Fruit fly (Drosophila melanogaster) whole organism, prepupa: Measurements from ENCODE around the gene CG13965.

Experiments used
- Blimp-1 ChIP-seq: fragments of 200-800 bp; sonication (Bioruptor generic); optimal IDR thresholded peaks from 3 replicates; lab custom pipeline; 2017; ENCODE audit warnings: missing biosample characterization, missing genetic modification characterization, mild to moderate bottlenecking, moderate library complexity, missing genetic modification reagents
- CG10631 ChIP-seq: fragments of 200-800 bp; sonication (Bioruptor generic); optimal IDR thresholded peaks from 2 replicates; lab custom pipeline; 2016; ENCODE audit warnings: missing biosample characterization, missing genetic modification characterization
- CG10669 ChIP-seq: fragments of 200-800 bp; sonication (Bioruptor generic); optimal IDR thresholded peaks from 3 replicates; lab custom pipeline; 2018; ENCODE audit warnings: missing biosample characterization, mild to moderate bottlenecking, missing genetic modification characterization, moderate library complexity
- CG11294 ChIP-seq: fragments of 200-800 bp; sonication (Bioruptor generic); IDR thresholded peaks from 2 replicates; pipeline ENCODE4 v1.3.6; 2022; ENCODE audit warnings: missing biosample characterization, missing genetic modification characterization
- CG11762 ChIP-seq: fragments of 200-800 bp; sonication (Bioruptor generic); optimal IDR thresholded peaks from 3 replicates; lab custom pipeline; 2016; ENCODE audit warnings: missing biosample characterization, missing genetic modification characterization; ENCODE audit not compliant: insufficient read depth
- CG15336 ChIP-seq: fragments of 200-800 bp; sonication (Bioruptor generic); IDR thresholded peaks from 2 replicates; pipeline ENCODE4 v1.3.6; 2022; ENCODE audit warnings: missing biosample characterization, missing genetic modification characterization
- CG1621 ChIP-seq: fragments of 200-800 bp; sonication (Bioruptor generic); optimal IDR thresholded peaks from 3 replicates; lab custom pipeline; 2018; ENCODE audit warnings: missing biosample characterization, mild to moderate bottlenecking, missing genetic modification characterization
- CG31627 ChIP-seq: fragments of 200-800 bp; sonication (Bioruptor generic); optimal IDR thresholded peaks from 3 replicates; lab custom pipeline; 2016; ENCODE audit warnings: missing biosample characterization, missing genetic modification characterization
- CG32006 ChIP-seq: fragments of 200-800 bp; sonication (Bioruptor generic); optimal IDR thresholded peaks from 3 replicates; lab custom pipeline; 2017; ENCODE audit warnings: missing biosample characterization, mild to moderate bottlenecking, missing genetic modification characterization
- CG34406 ChIP-seq: fragments of 200-800 bp; sonication (Bioruptor generic); optimal IDR thresholded peaks from 3 replicates; lab custom pipeline; 2016; ENCODE audit warnings: missing biosample characterization, missing genetic modification characterization
- CG3919 ChIP-seq: fragments of 200-800 bp; sonication (Bioruptor generic); optimal IDR thresholded peaks from 3 replicates; lab custom pipeline; 2016; ENCODE audit warnings: missing biosample characterization, missing genetic modification characterization
- CG6163 ChIP-seq: fragments of 200-800 bp; sonication (Bioruptor generic); IDR thresholded peaks from 3 replicates; pipeline ENCODE4 v1.3.6; 2022; ENCODE audit warnings: missing biosample characterization, missing genetic modification characterization
- CG6276 ChIP-seq: fragments of 200-800 bp; sonication (Bioruptor generic); optimal IDR thresholded peaks from 2 replicates; lab custom pipeline; 2017; ENCODE audit warnings: missing biosample characterization, mild to moderate bottlenecking, missing genetic modification characterization
- CG6792 ChIP-seq: fragments of 200-800 bp; sonication (Bioruptor generic); optimal IDR thresholded peaks from 3 replicates; lab custom pipeline; 2016; ENCODE audit warnings: missing biosample characterization, missing genetic modification characterization
- CG6854 ChIP-seq: fragments of 200-800 bp; sonication (Bioruptor generic); optimal IDR thresholded peaks from 2 replicates; lab custom pipeline; 2017; ENCODE audit warnings: missing biosample characterization, mild to moderate bottlenecking, missing genetic modification characterization
- CG7368 ChIP-seq: fragments of 200-800 bp; sonication (Bioruptor generic); optimal IDR thresholded peaks from 3 replicates; lab custom pipeline; 2016; ENCODE audit warnings: missing biosample characterization, missing genetic modification characterization
- CG8119 ChIP-seq: fragments of 200-800 bp; sonication (Bioruptor generic); IDR thresholded peaks from 3 replicates; pipeline ENCODE4 v1.3.6; 2022; ENCODE audit warnings: missing biosample characterization, missing genetic modification characterization
- CG8319 ChIP-seq: fragments of 200-800 bp; sonication (Bioruptor generic); optimal IDR thresholded peaks from 3 replicates; lab custom pipeline; 2016; ENCODE audit warnings: missing biosample characterization, missing genetic modification characterization
- CG9139 ChIP-seq: fragments of 200-800 bp; sonication (Bioruptor generic); optimal IDR thresholded peaks from 3 replicates; lab custom pipeline; 2017; ENCODE audit warnings: missing biosample characterization, mild to moderate bottlenecking, missing genetic modification characterization
- Eip75B ChIP-seq: fragments of 200-800 bp; sonication (Bioruptor generic); optimal IDR thresholded peaks from 3 replicates; lab custom pipeline; 2016; ENCODE audit warnings: missing biosample characterization, missing genetic modification characterization
- Eip93F ChIP-seq: fragments of 200-800 bp; sonication (Bioruptor generic); optimal IDR thresholded peaks from 2 replicates; lab custom pipeline; 2016; ENCODE audit warnings: missing biosample characterization, mild to moderate bottlenecking, missing genetic modification characterization
- Ets21C ChIP-seq: fragments of 200-800 bp; sonication (Bioruptor generic); optimal IDR thresholded peaks from 3 replicates; lab custom pipeline; 2016; ENCODE audit warnings: missing biosample characterization, missing genetic modification characterization
- Ets96B ChIP-seq: fragments of 200-800 bp; optimal IDR thresholded peaks from 2 replicates; lab custom pipeline; 2019; ENCODE audit warnings: missing biosample characterization, mild to moderate bottlenecking, missing genetic modification characterization, moderate library complexity
- Gug ChIP-seq: fragments of 200-800 bp; sonication (Bioruptor generic); IDR thresholded peaks from 2 replicates; pipeline ENCODE4 v1.3.6; 2022; ENCODE audit warnings: missing biosample characterization, missing genetic modification characterization
- Hr38 ChIP-seq: sonication (Bioruptor generic); optimal IDR thresholded peaks from 2 replicates; lab custom pipeline; 2016; ENCODE audit warnings: missing biosample characterization, missing genetic modification characterization
- Hr39 ChIP-seq: fragments of 200-800 bp; sonication (Bioruptor generic); optimal IDR thresholded peaks from 2 replicates; lab custom pipeline; 2016; ENCODE audit warnings: missing biosample characterization, missing genetic modification characterization
- Hr4 ChIP-seq: fragments of 200-800 bp; sonication (Bioruptor generic); optimal IDR thresholded peaks from 3 replicates; lab custom pipeline; 2016; ENCODE audit warnings: missing biosample characterization, missing genetic modification characterization
- Lpt ChIP-seq: fragments of 200-800 bp; sonication (Bioruptor generic); optimal IDR thresholded peaks from 3 replicates; lab custom pipeline; 2016; ENCODE audit warnings: missing biosample characterization, missing genetic modification characterization
- OdsH ChIP-seq: fragments of 200-800 bp; sonication (Bioruptor generic); optimal IDR thresholded peaks from 3 replicates; lab custom pipeline; 2016; ENCODE audit warnings: missing biosample characterization, missing genetic modification characterization
- Sox102F ChIP-seq: fragments of 200-800 bp; sonication (Bioruptor generic); optimal IDR thresholded peaks from 2 replicates; lab custom pipeline; 2016; ENCODE audit warnings: missing biosample characterization, mild to moderate bottlenecking, missing genetic modification characterization
- acj6 ChIP-seq: fragments of 200-800 bp; sonication (Bioruptor generic); optimal IDR thresholded peaks from 3 replicates; lab custom pipeline; 2016; ENCODE audit warnings: missing biosample characterization, missing genetic modification characterization
- dac ChIP-seq: fragments of 200-800 bp; sonication (Bioruptor generic); optimal IDR thresholded peaks from 2 replicates; lab custom pipeline; 2017; ENCODE audit warnings: missing biosample characterization, mild to moderate bottlenecking, missing genetic modification characterization
- fd85E ChIP-seq: fragments of 200-800 bp; sonication (Bioruptor generic); optimal IDR thresholded peaks from 3 replicates; lab custom pipeline; 2016; ENCODE audit warnings: missing biosample characterization, missing genetic modification characterization
- fkh ChIP-seq: fragments of 200-800 bp; sonication (Bioruptor generic); optimal IDR thresholded peaks from 3 replicates; lab custom pipeline; 2017; ENCODE audit warnings: missing biosample characterization, mild to moderate bottlenecking, missing genetic modification characterization, moderate library complexity
- lz ChIP-seq: fragments of 200-800 bp; sonication (Bioruptor generic); optimal IDR thresholded peaks from 3 replicates; lab custom pipeline; 2016; ENCODE audit warnings: missing biosample characterization, missing genetic modification characterization
- net ChIP-seq: fragments of 200-800 bp; sonication (Bioruptor generic); optimal IDR thresholded peaks from 3 replicates; lab custom pipeline; 2016; ENCODE audit warnings: missing biosample characterization, missing genetic modification characterization
- ss ChIP-seq, 2 experiments: fragments of 200-800 bp; sonication (Bioruptor generic); optimal IDR thresholded peaks; 2 replicates in 1 of 2; 3 replicates in 1 of 2; lab custom pipeline; 2017 to 2018; ENCODE audit warnings: mild to moderate bottlenecking in 2 of 2, missing biosample characterization in 2 of 2, missing genetic modification characterization in 2 of 2, moderate library complexity in 1 of 2
- topi ChIP-seq: fragments of 200-800 bp; sonication (Bioruptor generic); optimal IDR thresholded peaks from 3 replicates; lab custom pipeline; 2016; ENCODE audit warnings: missing biosample characterization, missing genetic modification characterization

Gene CG13965

dm6 chr2L:20002086-20002485 lies 39.9 kb upstream of the CG13965 start (continued):
- TF ChIP-seq ss (GFP tag; optimal IDR thresholded peaks at IDR 0.05; lab: Kevin White, UChicago) (peak in 1 of 2 experiments; percentile 50), CG10631 (GFP tag; lab: Kevin White, UChicago) (peak; percentile 52), CG6163 (GFP tag; lab: Robert Waterston, UW) (no peak), CG3919 (GFP tag; lab: Kevin White, UChicago) (peak; percentile 49), CG34406 (GFP tag; lab: Kevin White, UChicago) (peak; percentile 25), Hr38 (GFP tag; lab: Kevin White, UChicago) (no peak), lz (GFP tag; lab: Kevin White, UChicago) (peak; percentile 44), Hr4 (GFP tag; lab: Kevin White, UChicago) (peak; percentile 68), OdsH (peak; percentile 44), Ets96B (tag; lab: Kevin White, UChicago) (peak; percentile 43), dac (GFP tag; lab: Kevin White, UChicago) (no peak), Sox102F (GFP tag; lab: Kevin White, UChicago) (peak; percentile 37), CG31627 (peak; percentile 44), CG15336 (0 out of 2 replicates have a peak, but pooled peaks have one; percentile 17), CG10669 (GFP tag; lab: Kevin White, UChicago) (peak; percentile 45), Eip75B (GFP tag; lab: Kevin White, UChicago) (peak; percentile 32), Blimp-1 (GFP tag; lab: Kevin White, UChicago) (no peak), Hr39 (GFP tag; lab: Kevin White, UChicago) (peak; percentile 32), CG11762 (peak; percentile 19), CG11294 (GFP tag; lab: Robert Waterston, UW) (no peak), Eip93F (no peak), Lpt (GFP tag; lab: Kevin White, UChicago) (no peak), acj6 (GFP tag; lab: Kevin White, UChicago) (peak; percentile 56), fkh (GFP tag; lab: Kevin White, UChicago) (no peak), topi (GFP tag; lab: Kevin White, UChicago) (peak; percentile 47), CG8319 (peak; percentile 23)

- TF ChIP-seq Ets21C (GFP tag; lab: Kevin White, UChicago) (no peak), fd85E (GFP tag; lab: Kevin White, UChicago) (no peak), CG9139 (GFP tag; lab: Kevin White, UChicago) (no peak), fkh (GFP tag; lab: Kevin White, UChicago) (peak; percentile 69), net (GFP tag; lab: Kevin White, UChicago) (no peak)
Measured at dm6 chr2L:19998139-19998538, 36.0 kb upstream of the CG13965 start.

- TF ChIP-seq Sox102F (GFP tag; lab: Kevin White, UChicago) = no peak
- no peak for TF ChIP-seq CG3919 (GFP tag; lab: Kevin White, UChicago)
- TF ChIP-seq topi (GFP tag; lab: Kevin White, UChicago) = no peak
- no peak for TF ChIP-seq CG6792
- TF ChIP-seq CG6276 = no peak
- no peak for TF ChIP-seq CG34406 (GFP tag; lab: Kevin White, UChicago)
- TF ChIP-seq CG6854 = no peak
- TF ChIP-seq Hr4 (GFP tag; lab: Kevin White, UChicago) = no peak
- TF ChIP-seq CG32006 (GFP tag; lab: Kevin White, UChicago) = no peak
- no peak for TF ChIP-seq CG1621 (tag; lab: Kevin White, UChicago)
- no peak for TF ChIP-seq CG8119 (GFP tag; lab: Robert Waterston, UW)
- TF ChIP-seq Gug (GFP tag; lab: Robert Waterston, UW) = no peak
- no peak for TF ChIP-seq CG10669 (GFP tag; lab: Kevin White, UChicago)
- TF ChIP-seq Hr38 (GFP tag; lab: Kevin White, UChicago) = no peak
- no peak for TF ChIP-seq CG7368 (GFP tag; lab: Kevin White, UChicago)
- no peak for TF ChIP-seq dac (GFP tag; lab: Kevin White, UChicago)
- TF ChIP-seq OdsH = no peak
- no peak for TF ChIP-seq CG10631 (GFP tag; lab: Kevin White, UChicago)
- TF ChIP-seq fkh (GFP tag; lab: Kevin White, UChicago) = no peak
- TF ChIP-seq Hr39 (GFP tag; lab: Kevin White, UChicago) = no peak
Measured at dm6 chr2L:19992427-19992998, 30.4 kb upstream of the CG13965 start.
